Worm (Caenorhabditis elegans) whole organism, L2 larva: ENCODE results near the gene nas-39.

Experiments used
- ZK546.5 ChIP-seq: sonication (generic microtip); optimal IDR thresholded peaks from 2 replicates; lab custom pipeline; 2017; ENCODE audit warnings: missing biosample characterization, missing genetic modification characterization
- egl-27 ChIP-seq: sonication (generic microtip); optimal IDR thresholded peaks from 3 replicates; lab custom pipeline; 2017; ENCODE audit warnings: missing biosample characterization, missing genetic modification reagents, missing genetic modification characterization
- gmeb-1 ChIP-seq: fragments of 150-350 bp; optimal IDR thresholded peaks from 2 replicates; lab custom pipeline; 2014; ENCODE audit warnings: missing biosample characterization, missing genetic modification characterization
- nhr-10 ChIP-seq: sonication (generic microtip); optimal IDR thresholded peaks from 2 replicates; lab custom pipeline; 2017; ENCODE audit warnings: missing biosample characterization, missing genetic modification characterization
- nhr-6 ChIP-seq: fragments of 150-350 bp; optimal IDR thresholded peaks from 2 replicates; lab custom pipeline; 2014; ENCODE audit warnings: missing biosample characterization, missing genetic modification characterization

DNA sequence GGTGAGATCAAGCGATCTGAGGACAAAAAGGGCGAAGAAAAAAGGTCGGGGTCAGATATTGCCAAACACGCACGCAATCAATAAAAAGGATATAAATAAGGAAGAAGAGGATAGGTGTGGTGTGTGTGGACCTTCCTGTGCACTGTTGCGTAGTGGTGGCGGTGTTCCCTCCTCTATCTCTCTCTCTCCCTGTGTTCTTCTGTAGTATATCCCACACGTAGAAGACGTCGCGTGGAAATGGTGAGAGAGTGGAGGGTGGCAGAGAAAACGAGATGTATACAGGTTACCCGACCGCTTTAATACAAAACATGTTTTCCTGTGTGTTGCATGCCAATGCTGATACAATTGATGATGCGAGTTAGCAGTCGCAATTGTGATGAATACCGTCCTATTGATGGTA lies 42.2 kb upstream of the nas-39 start:
- TF ChIP-seq nhr-6 (tag; lab: Kevin White, UChicago) = no peak
- no peak for TF ChIP-seq nhr-10 (tag; lab: Kevin White, UChicago)
- no peak for TF ChIP-seq ZK546.5 (tag; lab: Kevin White, UChicago)
- no peak for TF ChIP-seq egl-27 (tag; lab: Kevin White, UChicago)
- no peak for TF ChIP-seq gmeb-1 (tag; lab: Kevin White, UChicago)
